Fruit fly (Drosophila melanogaster): Measurements from ENCODE around the gene CG43145.

The CG43145 gene

dm6 chr2L:3682489-3682888 lies 19.1 kb upstream of the CG43145 start:
- TF ChIP-seq CG2202 (tag; optimal IDR thresholded peaks at IDR 0.05) (no peak), scrt (GFP tag; optimal IDR thresholded peaks at IDR 0.05) (no peak), Nf-YB (GFP tag; optimal IDR thresholded peaks at IDR 0.05) (peak; percentile 87), vvl (GFP tag; IDR thresholded peaks at IDR 0.05) (peak; percentile 29; the same call in 1 of the 2 replicates), CG10321 (GFP tag; IDR thresholded peaks at IDR 0.05) (peak; percentile 81), Trl (optimal IDR thresholded peaks at IDR 0.05) (peak in 1 of 2 experiments; percentile 5), Trl (GFP tag; optimal IDR thresholded peaks at IDR 0.05) (no peak), CG1832 (GFP tag; optimal IDR thresholded peaks at IDR 0.05) (peak; percentile 45), Fer2 (tag; optimal IDR thresholded peaks at IDR 0.05) (no peak), Deaf1 (tag; optimal IDR thresholded peaks at IDR 0.05) (peak; percentile 34), seq (GFP tag; IDR thresholded peaks at IDR 0.05) (peak; percentile 74; the same call in 1 of the 2 replicates), Nf-YC (tag; optimal IDR thresholded peaks at IDR 0.05) (peak; percentile 93), HLH3B (GFP tag; IDR thresholded peaks at IDR 0.05) (no peak), prd (optimal IDR thresholded peaks at IDR 0.05) (no peak), prd (GFP tag; IDR thresholded peaks at IDR 0.05) (no peak), gsb (GFP tag; IDR thresholded peaks at IDR 0.05) (no peak), H15 (GFP tag; IDR thresholded peaks at IDR 0.05) (no peak), ewg (GFP tag; optimal IDR thresholded peaks at IDR 0.05) (peak; percentile 31)

DNA sequence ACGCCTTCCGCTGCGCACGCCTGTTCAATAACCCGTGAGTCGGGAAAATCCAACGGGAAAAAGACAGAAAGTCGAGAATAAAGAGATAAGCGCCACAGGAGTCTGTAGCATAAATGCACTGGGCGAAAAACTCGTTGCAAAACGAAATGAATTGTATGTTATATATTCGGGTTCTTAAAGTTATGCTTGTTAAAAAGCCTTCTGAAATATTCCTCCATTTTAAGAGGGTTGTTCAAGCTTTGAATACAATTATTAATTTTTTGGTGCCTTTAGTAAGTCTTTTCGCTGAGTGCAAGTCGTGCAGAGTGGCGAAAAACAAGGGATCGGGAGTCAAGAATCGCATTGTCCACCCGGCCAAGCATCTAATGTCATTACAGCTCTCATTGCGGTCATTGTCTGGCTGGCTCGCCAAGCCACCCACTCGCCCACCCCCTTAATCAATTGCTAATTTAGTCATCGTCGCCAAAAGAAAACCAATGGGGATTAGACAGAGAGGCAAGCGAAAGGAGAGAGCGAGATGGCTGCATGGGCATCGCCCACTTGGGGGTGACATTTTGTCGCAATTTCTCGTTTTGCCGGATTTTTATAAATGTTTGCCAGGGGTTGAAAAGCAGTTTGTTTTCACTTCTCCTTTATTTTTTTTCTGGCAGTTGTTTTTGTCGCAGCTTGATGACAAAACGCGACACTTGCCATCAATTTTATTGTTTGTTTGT lies 16.3 kb upstream of the CG43145 start:
- TF ChIP-seq gsb (GFP tag; IDR thresholded peaks at IDR 0.05) (no peak), CG33557 (GFP tag; optimal IDR thresholded peaks at IDR 0.05) (peak; percentile 10), Atf6 (GFP tag; IDR thresholded peaks at IDR 0.05) (no peak), Ets65A (GFP tag) (peak; percentile 27), CG3065 (GFP tag; optimal IDR thresholded peaks at IDR 0.05) (no peak), CG2202 (tag; optimal IDR thresholded peaks at IDR 0.05) (peak; percentile 3), CG32532 (GFP tag; IDR thresholded peaks at IDR 0.05) (no peak), gro (GFP tag; optimal IDR thresholded peaks at IDR 0.05) (no peak), pros (GFP tag; optimal IDR thresholded peaks at IDR 0.05) (peak; percentile 3), sr (GFP tag; IDR thresholded peaks at IDR 0.05) (no peak), CG12659 (GFP tag; optimal IDR thresholded peaks at IDR 0.05) (no peak), CG34422 (GFP tag; IDR thresholded peaks at IDR 0.05) (0 out of 3 replicates have a peak, but pooled peaks have one; percentile 26), odd (GFP tag; optimal IDR thresholded peaks at IDR 0.05) (no peak), insv (GFP tag; optimal IDR thresholded peaks at IDR 0.05) (no peak), grau (tag; optimal IDR thresholded peaks at IDR 0.05) (no peak), CG14860 (GFP tag; IDR thresholded peaks at IDR 0.05; ENCODE audit: partially characterized antibody) (no peak), sens (GFP tag) (peak; percentile 84), B-H2 (GFP tag; optimal IDR thresholded peaks at IDR 0.05) (no peak), Awh (GFP tag; IDR thresholded peaks at IDR 0.05) (no peak), Ptx1 (GFP tag; IDR thresholded peaks at IDR 0.05) (no peak), Dfd (GFP tag; optimal IDR thresholded peaks at IDR 0.05) (no peak), lilli (GFP tag; optimal IDR thresholded peaks at IDR 0.05) (no peak), oc (tag; optimal IDR thresholded peaks at IDR 0.05) (peak; percentile 10), Antp (GFP tag; optimal IDR thresholded peaks at IDR 0.05) (peak; percentile 5), CG3407 (GFP tag; optimal IDR thresholded peaks at IDR 0.05) (no peak), ash1 (GFP tag; optimal IDR thresholded peaks at IDR 0.05) (no peak), bowl (GFP tag; IDR thresholded peaks at IDR 0.05) (no peak), luna (GFP tag; optimal IDR thresholded peaks at IDR 0.05) (no peak), CG2678 (tag; optimal IDR thresholded peaks at IDR 0.05) (no peak), tap (tag; optimal IDR thresholded peaks at IDR 0.05) (peak; percentile 15), CG3838 (GFP tag; optimal IDR thresholded peaks at IDR 0.05) (no peak), cato (GFP tag; optimal IDR thresholded peaks at IDR 0.05; ENCODE audit: borderline replicate concordance) (no peak), CG9727 (GFP tag; optimal IDR thresholded peaks at IDR 0.05) (peak; percentile 39), MBD-R2 (GFP tag; IDR thresholded peaks at IDR 0.05) (no peak), zen2 (GFP tag; IDR thresholded peaks at IDR 0.05; ENCODE audit: partially characterized antibody) (no peak)
